Worm (Caenorhabditis elegans): ENCODE data around the gene M79.2.

M79.2 gene

DNA sequence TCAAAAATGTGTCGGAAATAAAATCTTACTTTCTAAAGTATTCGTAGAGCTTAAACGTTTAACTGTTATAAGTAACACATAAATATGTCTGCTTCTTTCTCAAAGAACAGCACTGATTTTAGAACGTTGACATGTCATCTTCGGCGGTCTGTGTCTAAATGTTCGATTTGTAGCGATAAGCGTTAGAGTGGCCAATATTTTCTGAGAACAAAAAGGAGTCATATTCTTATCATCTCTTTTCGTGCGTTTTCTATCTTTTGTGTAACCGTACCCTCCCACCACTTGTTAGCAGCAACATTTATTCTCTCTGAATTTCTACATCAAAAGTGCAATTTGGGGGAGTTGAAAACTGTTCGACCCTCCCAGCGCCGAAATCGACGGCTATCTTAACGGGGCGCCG lies 16.5 kb upstream of the M79.2 start:
- TF ChIP-seq elt-2 (tag; optimal IDR thresholded peaks at IDR 0.05), result peak; percentile 49
- peak; percentile 4 for TF ChIP-seq nhr-23 (tag; optimal IDR thresholded peaks at IDR 0.05)
- no peak for TF ChIP-seq nfya-1 (tag; optimal IDR thresholded peaks at IDR 0.05; ENCODE audit: insufficient read depth)
- TF ChIP-seq nhr-25 (tag; optimal IDR thresholded peaks at IDR 0.05), result peak; percentile 43
- TF ChIP-seq pqm-1 (tag; optimal IDR thresholded peaks at IDR 0.05), result peak; percentile 8

DNA sequence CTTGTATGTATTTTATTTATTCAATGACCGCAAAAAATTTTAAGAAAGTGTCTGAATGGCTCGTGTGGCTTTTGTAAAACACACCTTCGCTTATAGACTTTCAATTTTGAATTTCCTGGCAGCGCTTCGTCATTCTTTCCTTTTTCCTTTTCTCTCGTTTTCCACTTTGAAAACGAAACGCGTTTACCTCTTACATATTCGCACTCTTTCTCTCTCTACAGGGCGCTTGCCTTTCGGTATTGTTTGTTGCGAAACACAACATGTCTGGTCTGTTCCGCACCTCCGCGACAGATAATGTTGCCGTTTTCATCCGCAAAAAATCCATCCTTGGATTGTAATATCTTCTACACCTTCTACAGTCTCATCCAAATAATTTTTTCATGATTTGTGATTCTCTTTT lies 12.0 kb upstream of the M79.2 start:
- TF ChIP-seq lin-39 (tag; optimal IDR thresholded peaks at IDR 0.05), result no peak
- TF ChIP-seq daf-12 (tag; optimal IDR thresholded peaks at IDR 0.05), result peak; percentile 15
- no peak for TF ChIP-seq aly-2 (tag; optimal IDR thresholded peaks at IDR 0.05)
- peak; percentile 9 for TF ChIP-seq elt-2 (tag; optimal IDR thresholded peaks at IDR 0.05)
- peak; percentile 35 for TF ChIP-seq nhr-25 (tag; optimal IDR thresholded peaks at IDR 0.05)
- peak; percentile 52 for TF ChIP-seq nhr-23 (tag; optimal IDR thresholded peaks at IDR 0.05)
- no peak for TF ChIP-seq ztf-4 (tag; optimal IDR thresholded peaks at IDR 0.05)
- TF ChIP-seq pha-4 (tag; optimal IDR thresholded peaks at IDR 0.05), result peak; percentile 25
- peak; percentile 16 for TF ChIP-seq hmg-11 (tag; optimal IDR thresholded peaks at IDR 0.05)
- no peak for TF ChIP-seq skn-1 (tag; optimal IDR thresholded peaks at IDR 0.05)
- TF ChIP-seq fkh-10 (GFP tag; optimal IDR thresholded peaks at IDR 0.05), result no peak
- TF ChIP-seq ceh-82 (tag; optimal IDR thresholded peaks at IDR 0.05), result no peak
- TF ChIP-seq nhr-43 (tag; optimal IDR thresholded peaks at IDR 0.05; ENCODE audit: poor library complexity, severe bottlenecking), result no peak

DNA sequence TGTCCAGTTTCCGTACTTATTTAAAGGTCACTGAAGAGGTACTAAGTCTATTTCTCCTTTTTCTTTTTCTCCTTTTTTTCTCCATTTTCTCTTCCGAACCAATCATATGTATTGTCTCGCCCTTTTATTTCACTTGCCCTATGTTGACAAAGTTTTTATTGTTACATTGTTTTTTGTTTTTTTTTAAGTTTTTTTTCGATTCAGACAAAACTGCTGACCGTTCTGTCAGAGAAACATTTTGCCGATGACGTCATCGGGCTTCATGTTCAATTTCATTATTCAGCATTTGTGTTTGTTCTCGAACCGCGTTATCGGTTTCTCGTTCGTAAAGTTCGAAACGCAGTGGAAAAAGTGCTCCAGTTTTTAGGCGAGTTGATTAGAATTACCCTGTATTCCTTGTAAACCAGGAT lies 10.8 kb upstream of the M79.2 start:
- TF ChIP-seq elt-2 (tag; optimal IDR thresholded peaks at IDR 0.05) (peak; percentile 90), elt-3 (tag; optimal IDR thresholded peaks at IDR 0.05) (no peak), nhr-25 (tag; optimal IDR thresholded peaks at IDR 0.05) (peak; percentile 55), R02D3.7 (tag; optimal IDR thresholded peaks at IDR 0.05) (no peak), nfya-1 (tag; optimal IDR thresholded peaks at IDR 0.05; ENCODE audit: insufficient read depth) (peak; percentile 24), jun-1 (tag; optimal IDR thresholded peaks at IDR 0.05) (peak; percentile 33), pqm-1 (tag; optimal IDR thresholded peaks at IDR 0.05) (peak; percentile 70), hmg-11 (tag; optimal IDR thresholded peaks at IDR 0.05) (no peak), pha-4 (tag; optimal IDR thresholded peaks at IDR 0.05) (peak; percentile 88)

DNA sequence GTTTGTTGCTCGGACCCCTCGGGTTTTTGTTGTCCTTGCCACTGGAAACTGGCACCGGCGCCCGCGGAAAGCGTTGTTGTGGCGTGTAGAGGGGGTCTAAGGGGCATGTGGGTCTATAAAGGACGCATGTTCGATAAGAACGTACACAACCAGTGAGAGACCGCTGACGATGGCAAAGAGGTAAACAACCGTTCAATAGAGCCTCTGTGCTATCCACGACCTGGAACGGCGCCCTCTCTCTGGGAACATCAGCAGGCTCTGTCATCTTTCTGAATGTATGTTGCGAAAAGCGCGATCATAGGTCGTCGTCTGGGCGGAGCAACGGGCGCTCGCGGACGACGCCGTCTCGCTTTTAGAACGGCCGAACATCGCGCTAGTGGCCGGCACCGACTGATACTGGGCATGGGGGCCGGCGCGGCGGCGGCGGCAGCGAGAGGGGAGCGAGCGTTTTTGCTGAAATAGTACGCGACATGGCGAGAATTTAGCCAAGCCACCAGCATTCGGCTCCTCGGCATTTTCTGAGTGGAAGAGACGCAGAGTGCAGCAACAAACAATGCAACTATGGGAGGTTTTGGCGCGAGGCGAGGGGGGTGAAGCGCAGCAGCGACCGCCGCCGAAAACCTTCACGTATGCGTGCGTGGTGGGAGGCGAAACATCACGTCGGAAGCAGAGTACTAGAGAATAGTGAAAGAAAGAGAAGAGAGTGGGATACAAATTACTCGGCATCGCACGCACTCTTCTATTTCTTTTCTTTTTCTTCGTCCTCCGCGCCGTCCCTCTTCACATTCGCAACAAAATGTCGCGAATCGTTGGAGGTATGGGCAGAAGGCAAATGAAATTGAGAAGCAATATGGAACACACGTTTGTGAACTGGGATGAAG lies 8.7 kb upstream of the M79.2 start:
- TF ChIP-seq lin-39 (tag; optimal IDR thresholded peaks at IDR 0.05) (peak; percentile 87), elt-3 (tag; optimal IDR thresholded peaks at IDR 0.05) (no peak), sea-2 (GFP tag; optimal IDR thresholded peaks at IDR 0.05) (no peak), daf-12 (tag; optimal IDR thresholded peaks at IDR 0.05) (peak; percentile 71), nhr-25 (tag; optimal IDR thresholded peaks at IDR 0.05) (peak; percentile 90), fkh-10 (GFP tag; optimal IDR thresholded peaks at IDR 0.05) (peak; percentile 48), elt-2 (tag; optimal IDR thresholded peaks at IDR 0.05) (peak; percentile 81), eor-1 (tag; optimal IDR thresholded peaks at IDR 0.05) (no peak), nhr-43 (tag; optimal IDR thresholded peaks at IDR 0.05; ENCODE audit: poor library complexity, severe bottlenecking) (peak; percentile 55), skn-1 (tag; optimal IDR thresholded peaks at IDR 0.05) (peak; percentile 77), ceh-28 (tag; optimal IDR thresholded peaks at IDR 0.05) (peak; percentile 53), pqm-1 (tag; optimal IDR thresholded peaks at IDR 0.05) (peak; percentile 13), nhr-11 (tag; optimal IDR thresholded peaks at IDR 0.05) (peak; percentile 22), ZK546.5 (tag; optimal IDR thresholded peaks at IDR 0.05) (no peak), nhr-23 (tag; optimal IDR thresholded peaks at IDR 0.05) (peak; percentile 78), unc-39 (tag; optimal IDR thresholded peaks at IDR 0.05) (peak; percentile 39), tbx-2 (tag; optimal IDR thresholded peaks at IDR 0.05) (peak; percentile 88), unc-62 (GFP tag; optimal IDR thresholded peaks at IDR 0.05) (peak; percentile 44), pha-4 (tag; optimal IDR thresholded peaks at IDR 0.05) (peak; percentile 67), ztf-4 (tag; optimal IDR thresholded peaks at IDR 0.05) (no peak), nfya-1 (tag; optimal IDR thresholded peaks at IDR 0.05; ENCODE audit: insufficient read depth) (peak; percentile 88), jun-1 (tag; optimal IDR thresholded peaks at IDR 0.05) (peak; percentile 76), nhr-237 (tag; optimal IDR thresholded peaks at IDR 0.05) (no peak), zag-1 (tag; optimal IDR thresholded peaks at IDR 0.05) (no peak), snpc-4 (tag; optimal IDR thresholded peaks at IDR 0.05) (peak; percentile 72), mdl-1 (tag; optimal IDR thresholded peaks at IDR 0.05) (peak; percentile 51), lsy-12 (tag; optimal IDR thresholded peaks at IDR 0.05) (peak; percentile 89), fos-1 (tag; optimal IDR thresholded peaks at IDR 0.05) (no peak), ceh-82 (tag; optimal IDR thresholded peaks at IDR 0.05) (peak; percentile 12), R02D3.7 (tag; optimal IDR thresholded peaks at IDR 0.05) (peak; percentile 14), egl-5 (tag; optimal IDR thresholded peaks at IDR 0.05) (peak; percentile 34), hmg-11 (tag; optimal IDR thresholded peaks at IDR 0.05) (peak; percentile 67)

Measured in whole organism, L3 larva.